Worm (Caenorhabditis elegans) whole organism, L3 larva: ENCODE data around the gene ZK669.3.

Source experiments
- egl-27 ChIP-seq: sonication (generic microtip); optimal IDR thresholded peaks from 4 replicates; lab custom pipeline; 2017; ENCODE audit warnings: missing biosample characterization, missing genetic modification reagents, missing genetic modification characterization
- elt-1 ChIP-seq: fragments of 150-350 bp; optimal IDR thresholded peaks from 2 replicates; lab custom pipeline; 2014; ENCODE audit warnings: missing biosample characterization, missing genetic modification characterization
- elt-3 ChIP-seq, 3 experiments: fragments of 150-350 bp in 1 of 3; sonication (generic microtip) in 2 of 3; optimal IDR thresholded peaks; 2 replicates in 2 of 3; 4 replicates in 1 of 3; lab custom pipeline; 2014 to 2017; ENCODE audit warnings: missing biosample characterization in 3 of 3, missing genetic modification characterization in 3 of 3
- jun-1 ChIP-seq: fragments of 150-350 bp; optimal IDR thresholded peaks from 2 replicates; lab custom pipeline; 2014; ENCODE audit warnings: missing biosample characterization, missing genetic modification reagents, missing genetic modification characterization
- nhr-12 ChIP-seq: fragments of 150-350 bp; optimal IDR thresholded peaks from 2 replicates; lab custom pipeline; 2014; ENCODE audit warnings: missing biosample characterization, missing genetic modification characterization
- nhr-237 ChIP-seq: fragments of 150-350 bp; optimal IDR thresholded peaks from 2 replicates; lab custom pipeline; 2014; ENCODE audit warnings: missing biosample characterization, missing genetic modification characterization
- nhr-43 ChIP-seq: sonication (generic microtip); optimal IDR thresholded peaks from 2 replicates; lab custom pipeline; 2016; ENCODE audit warnings: mild to moderate bottlenecking, missing genetic modification characterization, missing compliant biosample characterization; ENCODE audit not compliant: poor library complexity, severe bottlenecking
- nhr-76 ChIP-seq: fragments of 150-350 bp; sonication (generic microtip); optimal IDR thresholded peaks from 5 replicates; lab custom pipeline; 2014; ENCODE audit warnings: missing biosample characterization, missing genetic modification characterization
- skn-1 ChIP-seq: fragments of 150-350 bp; optimal IDR thresholded peaks from 2 replicates; lab custom pipeline; 2014; ENCODE audit warnings: missing biosample characterization, missing genetic modification characterization
- unc-62 ChIP-seq: fragments of 150-350 bp; sonication (generic microtip); optimal IDR thresholded peaks from 4 replicates; lab custom pipeline; 2014; ENCODE audit warnings: missing biosample characterization, missing genetic modification reagents, missing genetic modification characterization
- ztf-4 ChIP-seq: fragments of 150-350 bp; optimal IDR thresholded peaks from 2 replicates; lab custom pipeline; 2014; ENCODE audit warnings: missing biosample characterization, missing genetic modification characterization

- TF ChIP-seq egl-27 (no peak), skn-1 (no peak), unc-62 (GFP tag; lab: Kevin White, UChicago) (no peak), jun-1 (tag; lab: Kevin White, UChicago) (no peak), nhr-76 (tag; lab: Kevin White, UChicago) (no peak), nhr-12 (tag; lab: Kevin White, UChicago) (no peak), elt-3 (tag; optimal IDR thresholded peaks at IDR 0.05; lab: Kevin White, UChicago) (no peak), nhr-43 (tag; lab: Kevin White, UChicago) (no peak), elt-1 (tag; lab: Kevin White, UChicago) (no peak), nhr-237 (no peak), ztf-4 (tag; lab: Kevin White, UChicago) (no peak)
Measured at ce11 chrII:7984071-7984470, 43.1 kb downstream of the ZK669.3 start.
